Worm (Caenorhabditis elegans): ENCODE measurements around the gene tag-52.

DNA sequence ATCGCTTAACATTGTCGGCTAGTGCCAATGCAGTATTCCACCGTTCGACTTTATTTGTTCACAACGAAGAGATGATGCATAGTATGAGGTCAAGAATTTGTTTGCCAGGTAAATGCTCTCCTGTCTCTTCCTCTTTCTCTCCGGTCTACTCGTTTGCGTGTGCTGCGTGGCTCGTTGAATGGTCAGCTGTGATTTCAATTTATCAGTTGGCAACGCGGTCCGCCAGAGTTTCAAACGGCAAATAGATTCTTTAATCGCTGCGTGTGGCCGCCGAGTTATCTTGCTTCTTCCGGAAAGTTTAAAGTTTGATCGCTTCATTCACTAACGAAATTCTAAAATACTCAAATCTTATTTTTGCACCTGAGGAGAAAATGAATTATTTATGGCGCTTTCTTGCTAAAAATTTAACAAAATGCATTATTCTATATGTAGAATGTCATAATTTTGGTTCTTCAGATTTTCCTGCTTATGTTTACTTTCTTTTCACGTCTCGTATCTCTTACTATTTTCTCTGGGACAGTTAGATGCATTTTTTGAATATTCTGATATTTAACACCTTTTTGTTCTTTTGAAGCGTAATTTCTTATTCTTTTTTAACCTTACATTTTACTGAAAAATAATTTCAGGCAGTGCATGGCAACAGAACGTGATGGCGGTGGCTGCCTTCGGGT is 2.3 kb upstream of the tag-52 start, which contains the start of gene tsp-17:
- TF ChIP-seq nhr-19 (GFP tag; conservative IDR thresholded peaks at IDR 0.05) (no peak), C34B4.2 (tag; optimal IDR thresholded peaks at IDR 0.05) (no peak), lin-13 (GFP tag; optimal IDR thresholded peaks at IDR 0.05) (no peak), nhr-90 (tag; optimal IDR thresholded peaks at IDR 0.05; ENCODE audit: poor library complexity) (no peak), mep-1 (tag; optimal IDR thresholded peaks at IDR 0.05) (no peak), egl-13 (tag; optimal IDR thresholded peaks at IDR 0.05) (no peak)
